Worm (Caenorhabditis elegans) whole organism, L2 larva: ENCODE measurements around the gene F09C6.12.
A peak's percentile ranks its signal among the peaks of the same experiment; 100 is the strongest.

Experiments used
- C34F6.9 ChIP-seq: fragments of 150-350 bp; optimal IDR thresholded peaks from 2 replicates; lab custom pipeline; 2014; ENCODE audit warnings: missing biosample characterization, missing genetic modification characterization
- F13H6.1 ChIP-seq: sonication (generic microtip); optimal IDR thresholded peaks from 2 replicates; lab custom pipeline; 2016; ENCODE audit warnings: missing genetic modification characterization, missing compliant biosample characterization
- R02D3.7 ChIP-seq: fragments of 150-350 bp; optimal IDR thresholded peaks from 2 replicates; lab custom pipeline; 2014; ENCODE audit warnings: missing biosample characterization, missing genetic modification characterization
- Y55F3AM.14 ChIP-seq: fragments of 200-800 bp; sonication (Bioruptor generic); optimal IDR thresholded peaks from 2 replicates; lab custom pipeline; 2018; ENCODE audit warnings: mild to moderate bottlenecking, missing genetic modification characterization, missing compliant biosample characterization
- ZK546.5 ChIP-seq: sonication (generic microtip); optimal IDR thresholded peaks from 2 replicates; lab custom pipeline; 2017; ENCODE audit warnings: missing biosample characterization, missing genetic modification characterization
- alr-1 ChIP-seq: fragments of 150-350 bp; optimal IDR thresholded peaks from 2 replicates; lab custom pipeline; 2014; ENCODE audit warnings: missing biosample characterization, missing genetic modification characterization
- aly-2 ChIP-seq: fragments of 150-350 bp; optimal IDR thresholded peaks from 2 replicates; lab custom pipeline; 2014; ENCODE audit warnings: missing biosample characterization, missing genetic modification characterization
- ama-1 ChIP-seq: fragments of 150-350 bp; optimal IDR thresholded peaks from 2 replicates; lab custom pipeline; 2018; ENCODE audit warnings: inconsistent platforms
- blmp-1 ChIP-seq: sonication (generic microtip); optimal IDR thresholded peaks from 2 replicates; lab custom pipeline; 2017; ENCODE audit warnings: missing genetic modification characterization, mild to moderate bottlenecking, missing compliant biosample characterization, antibody characterized with exemption, moderate library complexity; ENCODE audit not compliant: insufficient read depth
- ceh-16 ChIP-seq: fragments of 150-350 bp; optimal IDR thresholded peaks from 2 replicates; lab custom pipeline; 2014; ENCODE audit warnings: missing biosample characterization, missing genetic modification characterization
- egl-27 ChIP-seq: sonication (generic microtip); optimal IDR thresholded peaks from 3 replicates; lab custom pipeline; 2017; ENCODE audit warnings: missing biosample characterization, missing genetic modification reagents, missing genetic modification characterization
- elt-1 ChIP-seq: fragments of 150-350 bp; optimal IDR thresholded peaks from 2 replicates; lab custom pipeline; 2014; ENCODE audit warnings: missing biosample characterization, missing genetic modification characterization
- elt-3 ChIP-seq: sonication (generic microtip); optimal IDR thresholded peaks from 2 replicates; lab custom pipeline; 2017; ENCODE audit warnings: missing biosample characterization, missing genetic modification characterization
- fos-1 ChIP-seq: fragments of 150-350 bp; optimal IDR thresholded peaks from 2 replicates; lab custom pipeline; 2014; ENCODE audit warnings: missing biosample characterization, missing genetic modification characterization
- lin-11 ChIP-seq: fragments of 150-350 bp; sonication (generic microtip); optimal IDR thresholded peaks from 2 replicates; lab custom pipeline; 2014; ENCODE audit warnings: missing biosample characterization, missing genetic modification characterization, inconsistent platforms, mixed read lengths
- lin-39 ChIP-seq: fragments of 150-350 bp; optimal IDR thresholded peaks from 2 replicates; lab custom pipeline; 2014; ENCODE audit warnings: missing biosample characterization, missing genetic modification reagents, missing genetic modification characterization
- lsy-2 ChIP-seq, 2 experiments: fragments of 150-350 bp in 1 of 2; sonication (generic microtip) in 1 of 2; optimal IDR thresholded peaks; 2 replicates each; lab custom pipeline; 2014 to 2017; ENCODE audit warnings: missing biosample characterization in 2 of 2, missing genetic modification characterization in 2 of 2
- mab-5 ChIP-seq: fragments of 150-350 bp; optimal IDR thresholded peaks from 2 replicates; lab custom pipeline; 2014; ENCODE audit warnings: missing biosample characterization, missing genetic modification characterization
- mbf-1 ChIP-seq: sonication (generic microtip); optimal IDR thresholded peaks from 2 replicates; lab custom pipeline; 2017; ENCODE audit warnings: missing biosample characterization, missing genetic modification characterization
- nhr-10 ChIP-seq: sonication (generic microtip); optimal IDR thresholded peaks from 2 replicates; lab custom pipeline; 2017; ENCODE audit warnings: missing biosample characterization, missing genetic modification characterization
- nhr-129 ChIP-seq: fragments of 150-350 bp; optimal IDR thresholded peaks from 2 replicates; lab custom pipeline; 2014; ENCODE audit warnings: missing biosample characterization, missing genetic modification characterization
- nhr-23 ChIP-seq: fragments of 150-350 bp; optimal IDR thresholded peaks from 2 replicates; lab custom pipeline; 2014; ENCODE audit warnings: missing biosample characterization, missing genetic modification reagents, missing genetic modification characterization
- nhr-25 ChIP-seq: fragments of 150-350 bp; sonication (generic microtip); optimal IDR thresholded peaks from 3 replicates; lab custom pipeline; 2014; ENCODE audit warnings: missing biosample characterization, missing genetic modification characterization
- nhr-6 ChIP-seq: fragments of 150-350 bp; optimal IDR thresholded peaks from 2 replicates; lab custom pipeline; 2014; ENCODE audit warnings: missing biosample characterization, missing genetic modification characterization
- nhr-77 ChIP-seq: fragments of 150-350 bp; optimal IDR thresholded peaks from 2 replicates; lab custom pipeline; 2014; ENCODE audit warnings: missing biosample characterization, missing genetic modification characterization
- peb-1 ChIP-seq: fragments of 150-350 bp; optimal IDR thresholded peaks from 2 replicates; lab custom pipeline; 2014; ENCODE audit warnings: missing biosample characterization, missing genetic modification characterization
- sem-4 ChIP-seq: fragments of 150-350 bp; optimal IDR thresholded peaks from 2 replicates; lab custom pipeline; 2014; ENCODE audit warnings: missing biosample characterization, missing genetic modification reagents, missing genetic modification characterization
- skn-1 ChIP-seq: sonication (generic microtip); optimal IDR thresholded peaks from 2 replicates; lab custom pipeline; 2017; ENCODE audit warnings: missing biosample characterization, missing genetic modification characterization
- sma-9 ChIP-seq, 2 experiments: fragments of 150-350 bp in 1 of 2; sonication (generic microtip) in 1 of 2; optimal IDR thresholded peaks; 2 replicates each; lab custom pipeline; 2014 to 2016; ENCODE audit warnings: missing genetic modification characterization in 2 of 2, mild to moderate bottlenecking in 1 of 2, missing biosample characterization in 1 of 2, missing compliant biosample characterization in 1 of 2, missing genetic modification reagents in 1 of 2, moderate library complexity in 1 of 2
- snpc-4 ChIP-seq: fragments of 150-350 bp; optimal IDR thresholded peaks from 2 replicates; lab custom pipeline; 2014; ENCODE audit warnings: missing biosample characterization, missing genetic modification characterization
- unc-39 ChIP-seq: fragments of 150-350 bp; optimal IDR thresholded peaks from 2 replicates; lab custom pipeline; 2014; ENCODE audit warnings: missing biosample characterization, missing genetic modification characterization
- unc-55 ChIP-seq: fragments of 150-350 bp; sonication (generic microtip); optimal IDR thresholded peaks from 3 replicates; lab custom pipeline; 2014; ENCODE audit warnings: missing biosample characterization, missing genetic modification reagents, missing genetic modification characterization
- unc-62 ChIP-seq: fragments of 150-350 bp; optimal IDR thresholded peaks from 2 replicates; lab custom pipeline; 2014; ENCODE audit warnings: missing biosample characterization, missing genetic modification reagents, missing genetic modification characterization
- zag-1 ChIP-seq: fragments of 150-350 bp; optimal IDR thresholded peaks from 2 replicates; lab custom pipeline; 2014; ENCODE audit warnings: missing biosample characterization, missing genetic modification characterization
- ztf-11 ChIP-seq: sonication (generic microtip); optimal IDR thresholded peaks from 2 replicates; lab custom pipeline; 2017; ENCODE audit warnings: missing biosample characterization, missing genetic modification characterization

Gene F09C6.12

ce11 chrV:16899355-16899754, 16.7 kb downstream of the F09C6.12 start, which contains the start of gene fbxa-45:
Gene fbxa-45, minus strand, starts transcription at chrV:16899455.
- TF ChIP-seq mab-5 = no peak
- no peak for TF ChIP-seq R02D3.7 (tag; lab: Kevin White, UChicago)
- no peak for TF ChIP-seq mbf-1 (tag; lab: Kevin White, UChicago)
- TF ChIP-seq nhr-6 = no peak
- no peak for TF ChIP-seq elt-3 (tag; lab: Kevin White, UChicago)
- no peak for TF ChIP-seq nhr-77 (tag; lab: Kevin White, UChicago)
- no peak for TF ChIP-seq zag-1 (tag; lab: Kevin White, UChicago)
- no peak for TF ChIP-seq nhr-23 (tag; lab: Kevin White, UChicago)
- TF ChIP-seq unc-39 (tag; lab: Kevin White, UChicago) = no peak
- no peak for TF ChIP-seq blmp-1 (tag; lab: Kevin White, UChicago)

ce11 chrV:16902726-16903125, 20.1 kb downstream of the F09C6.12 start, which contains the start of gene srd-68:
Gene srd-68, minus strand, starts transcription at chrV:16902826.
- TF ChIP-seq fos-1 (tag; lab: Kevin White, UChicago) = no peak

DNA sequence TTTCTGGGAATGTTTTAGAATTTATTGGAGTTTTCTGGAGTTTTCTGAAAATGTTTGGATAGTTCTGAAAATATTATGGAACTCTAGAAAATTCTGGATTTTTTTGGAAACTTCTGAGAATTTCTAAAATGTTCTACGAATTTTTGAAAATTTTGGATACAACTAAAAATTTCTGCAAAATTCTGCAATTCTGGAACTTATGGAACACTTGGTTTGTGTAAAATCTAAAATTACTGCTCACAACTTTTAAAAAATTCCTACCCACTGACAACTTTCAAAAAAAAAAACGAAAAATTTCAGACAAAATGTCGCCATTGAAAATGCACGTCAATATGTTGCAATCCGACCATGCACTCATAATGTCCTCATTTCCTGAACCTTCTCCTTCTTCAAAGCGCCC, 21.9 kb downstream of the F09C6.12 start, which contains the start of gene nhr-262:
Gene nhr-262 (plus strand): TSS at position 301 of the 400 bp plus-strand sequence.
- TF ChIP-seq egl-27 (tag; lab: Kevin White, UChicago) (no peak), ama-1 (no peak), unc-55 (GFP tag; lab: Kevin White, UChicago) (no peak), mbf-1 (tag; lab: Kevin White, UChicago) (no peak)

DNA sequence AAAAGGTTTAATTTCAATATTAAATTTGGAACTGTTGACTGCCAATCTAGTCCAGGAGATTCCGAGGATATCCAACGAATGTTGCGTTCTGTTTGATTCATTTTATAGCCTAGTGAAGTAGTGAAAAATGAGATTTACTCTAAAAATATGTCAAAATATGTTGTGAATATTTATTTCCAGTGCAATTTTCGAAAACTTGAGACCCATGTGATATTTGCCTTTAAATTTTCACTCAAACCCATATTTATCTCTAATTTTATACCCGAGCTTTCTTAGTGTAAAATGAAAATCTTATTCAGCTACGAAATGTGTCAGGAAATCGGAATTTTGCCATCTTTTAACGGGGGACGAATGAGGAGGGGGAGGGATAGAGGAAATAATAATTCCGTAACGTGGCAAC, 27.2 kb downstream of the F09C6.12 start, which contains the start of gene F09C6.16:
Gene F09C6.16 (minus strand): TSS at position 101 of the 400 bp plus-strand sequence.
- no peak for TF ChIP-seq snpc-4 (tag; lab: Kevin White, UChicago)
- TF ChIP-seq F13H6.1 (tag; lab: Kevin White, UChicago) = no peak
- TF ChIP-seq alr-1 = no peak
- no peak for TF ChIP-seq peb-1
- no peak for TF ChIP-seq ama-1
- TF ChIP-seq mbf-1 (tag; lab: Kevin White, UChicago) = no peak
- no peak for TF ChIP-seq nhr-10 (tag; lab: Kevin White, UChicago)
- TF ChIP-seq blmp-1 (tag; lab: Kevin White, UChicago) = no peak
- TF ChIP-seq lin-39 (tag; lab: Kevin White, UChicago) = no peak
- TF ChIP-seq nhr-23 (tag; lab: Kevin White, UChicago) = no peak
- no peak for TF ChIP-seq Y55F3AM.14 (GFP tag; lab: Kevin White, UChicago)
- no peak for TF ChIP-seq unc-39 (tag; lab: Kevin White, UChicago)
- TF ChIP-seq nhr-77 (tag; lab: Kevin White, UChicago) = no peak
- no peak for TF ChIP-seq unc-55 (GFP tag; lab: Kevin White, UChicago)
- no peak for TF ChIP-seq sem-4 (tag; lab: Kevin White, UChicago)
- TF ChIP-seq unc-62 (GFP tag; lab: Kevin White, UChicago) = no peak
- no peak for TF ChIP-seq ceh-16 (tag; lab: Kevin White, UChicago)
- TF ChIP-seq aly-2 (tag; lab: Kevin White, UChicago) = no peak
- no peak for TF ChIP-seq C34F6.9 (tag; lab: Kevin White, UChicago)

DNA sequence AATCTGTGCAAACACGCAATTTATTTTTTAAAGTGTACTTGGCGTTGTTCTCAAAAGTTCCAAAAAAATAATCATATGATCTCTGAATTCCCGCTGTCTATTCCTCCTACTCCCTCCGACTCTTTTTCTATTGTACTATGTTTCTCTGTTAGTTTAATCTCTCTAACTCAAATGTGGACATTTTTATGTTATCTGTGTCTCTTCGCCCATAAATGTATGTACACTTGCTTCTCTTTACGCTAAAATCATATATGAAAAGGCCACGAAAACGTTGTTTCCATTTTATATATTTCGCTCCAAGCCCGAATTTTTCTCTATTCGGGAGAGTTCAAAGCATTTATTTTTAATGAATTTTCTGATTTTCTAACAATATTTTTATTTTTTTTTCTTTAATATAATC, 28.2 kb downstream of the F09C6.12 start:
- peak; percentile 6 for TF ChIP-seq nhr-129 (tag; lab: Kevin White, UChicago)
- TF ChIP-seq sma-9 (GFP tag; optimal IDR thresholded peaks at IDR 0.05; lab: Kevin White, UChicago) = peak; percentile 7
- TF ChIP-seq sma-9 (tag; optimal IDR thresholded peaks at IDR 0.05; lab: Kevin White, UChicago) = no peak
- peak; percentile 18 for TF ChIP-seq unc-55 (GFP tag; lab: Kevin White, UChicago)
- TF ChIP-seq lsy-2 (tag; optimal IDR thresholded peaks at IDR 0.05; lab: Kevin White, UChicago) = no peak

- TF ChIP-seq fos-1 (tag; lab: Kevin White, UChicago) = peak; percentile 44
- TF ChIP-seq nhr-6 = no peak
Measured at ce11 chrV:16911294-16911693, 28.6 kb downstream of the F09C6.12 start.

DNA sequence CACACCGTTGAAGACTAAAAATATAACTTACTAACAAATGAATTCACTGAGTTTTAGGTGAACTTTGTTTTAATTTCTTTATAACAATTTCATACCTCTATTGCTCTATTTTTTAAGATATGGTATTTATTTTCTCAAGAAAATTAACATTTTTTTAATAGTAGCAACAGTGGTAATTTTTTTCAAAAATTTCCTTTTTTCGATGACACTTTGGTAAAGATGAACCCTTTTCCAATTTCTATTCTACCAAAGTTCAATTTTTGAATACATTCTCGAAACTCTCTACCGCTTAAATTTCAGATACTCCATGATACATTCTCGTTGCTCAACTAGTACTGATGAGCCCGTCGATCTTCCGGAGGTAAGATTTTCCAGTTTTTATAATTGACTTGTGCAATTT, 29.3 kb downstream of the F09C6.12 start, which contains the start of gene nhr-116:
Gene nhr-116 (plus strand): TSS at position 301 of the 400 bp plus-strand sequence.
- TF ChIP-seq alr-1 = no peak
- no peak for TF ChIP-seq sem-4 (tag; lab: Kevin White, UChicago)
- no peak for TF ChIP-seq ztf-11 (tag; lab: Kevin White, UChicago)
- TF ChIP-seq unc-39 (tag; lab: Kevin White, UChicago) = no peak
- no peak for TF ChIP-seq blmp-1 (tag; lab: Kevin White, UChicago)
- no peak for TF ChIP-seq sma-9 (GFP tag; optimal IDR thresholded peaks at IDR 0.05; lab: Kevin White, UChicago)
- no peak for TF ChIP-seq sma-9 (tag; optimal IDR thresholded peaks at IDR 0.05; lab: Kevin White, UChicago)
- TF ChIP-seq Y55F3AM.14 (GFP tag; lab: Kevin White, UChicago) = no peak
- no peak for TF ChIP-seq lin-11 (tag; lab: Kevin White, UChicago)
- TF ChIP-seq nhr-25 (tag; lab: Kevin White, UChicago) = no peak
- TF ChIP-seq ceh-16 (tag; lab: Kevin White, UChicago) = no peak
- TF ChIP-seq ZK546.5 (tag; lab: Kevin White, UChicago) = no peak
- no peak for TF ChIP-seq skn-1
- no peak for TF ChIP-seq R02D3.7 (tag; lab: Kevin White, UChicago)
- TF ChIP-seq elt-1 (tag; lab: Kevin White, UChicago) = no peak
- TF ChIP-seq nhr-10 (tag; lab: Kevin White, UChicago) = no peak
